Worm (Caenorhabditis elegans): Measurements from ENCODE around the gene dre-1.
A peak's percentile ranks its signal among the peaks of the same experiment; 100 is the strongest.

dre-1 gene

ce11 chrV:6504131-6504827 is 42.0 kb downstream of the dre-1 start, which contains the start of gene moc-2:
TSS of gene moc-2 (minus strand) at chrV:6504181.
- TF ChIP-seq cog-1 (tag; optimal IDR thresholded peaks at IDR 0.05) = no peak

- TF ChIP-seq ztf-29 (GFP tag; IDR thresholded peaks at IDR 0.05) = no peak
- TF ChIP-seq tab-1 (GFP tag; IDR thresholded peaks at IDR 0.05) = no peak
- TF ChIP-seq cog-1 (tag; optimal IDR thresholded peaks at IDR 0.05) = no peak
Measured at ce11 chrV:6503158-6503557, 43.1 kb downstream of the dre-1 start.

- TF ChIP-seq cog-1 (tag; optimal IDR thresholded peaks at IDR 0.05) = no peak
- no peak for TF ChIP-seq ref-1 (GFP tag; conservative IDR thresholded peaks at IDR 0.05)
- TF ChIP-seq ztf-29 (GFP tag; IDR thresholded peaks at IDR 0.05) = no peak
- no peak for TF ChIP-seq T22C8.4 (GFP tag; IDR thresholded peaks at IDR 0.05)
- no peak for TF ChIP-seq med-1 (GFP tag; optimal IDR thresholded peaks at IDR 0.05; ENCODE audit: insufficient read depth)
- no peak for TF ChIP-seq ztf-23 (GFP tag; IDR thresholded peaks at IDR 0.05)
Measured at ce11 chrV:6498903-6499302, 47.4 kb downstream of the dre-1 start, which contains the start of gene W01A11.1. TSS of gene W01A11.1 (plus strand) at chrV:6499224.

- no peak for TF ChIP-seq ztf-29 (GFP tag; IDR thresholded peaks at IDR 0.05)
- no peak for TF ChIP-seq ref-1 (GFP tag; conservative IDR thresholded peaks at IDR 0.05)
- no peak for TF ChIP-seq ztf-23 (GFP tag; IDR thresholded peaks at IDR 0.05)
- TF ChIP-seq klf-2 (GFP tag; conservative IDR thresholded peaks at IDR 0.05) = no peak
- no peak for TF ChIP-seq T22C8.4 (GFP tag; IDR thresholded peaks at IDR 0.05)
- no peak for TF ChIP-seq med-1 (GFP tag; optimal IDR thresholded peaks at IDR 0.05; ENCODE audit: insufficient read depth)
- no peak for TF ChIP-seq cog-1 (tag; optimal IDR thresholded peaks at IDR 0.05)
- no peak for TF ChIP-seq tab-1 (GFP tag; IDR thresholded peaks at IDR 0.05)
- no peak for TF ChIP-seq flt-1 (GFP tag; IDR thresholded peaks at IDR 0.05)
Measured at ce11 chrV:6498441-6498840, 47.9 kb downstream of the dre-1 start.

ce11 chrV:6496611-6497158 is 49.6 kb downstream of the dre-1 start, which contains the start of gene dgtr-1:
TSS of gene dgtr-1 (plus strand) at chrV:6497108.
- TF ChIP-seq cog-1 (tag; optimal IDR thresholded peaks at IDR 0.05) (no peak), T22C8.4 (GFP tag; IDR thresholded peaks at IDR 0.05) (no peak), flt-1 (GFP tag; IDR thresholded peaks at IDR 0.05) (no peak), med-1 (GFP tag; optimal IDR thresholded peaks at IDR 0.05; ENCODE audit: insufficient read depth) (no peak), tab-1 (GFP tag; IDR thresholded peaks at IDR 0.05) (no peak), klf-2 (GFP tag; conservative IDR thresholded peaks at IDR 0.05) (no peak), ztf-23 (GFP tag; IDR thresholded peaks at IDR 0.05) (no peak), ref-1 (GFP tag; conservative IDR thresholded peaks at IDR 0.05) (no peak), ztf-29 (GFP tag; IDR thresholded peaks at IDR 0.05) (no peak)

ce11 chrV:6495353-6495752 is 50.9 kb downstream of the dre-1 start:
- TF ChIP-seq flt-1 (GFP tag; IDR thresholded peaks at IDR 0.05) = no peak
- TF ChIP-seq ztf-23 (GFP tag; IDR thresholded peaks at IDR 0.05) = no peak
- no peak for TF ChIP-seq tab-1 (GFP tag; IDR thresholded peaks at IDR 0.05)
- no peak for TF ChIP-seq med-1 (GFP tag; optimal IDR thresholded peaks at IDR 0.05; ENCODE audit: insufficient read depth)
- no peak for TF ChIP-seq ref-1 (GFP tag; conservative IDR thresholded peaks at IDR 0.05)
- TF ChIP-seq T22C8.4 (GFP tag; IDR thresholded peaks at IDR 0.05) = no peak
- no peak for TF ChIP-seq klf-2 (GFP tag; conservative IDR thresholded peaks at IDR 0.05)
- TF ChIP-seq cog-1 (tag; optimal IDR thresholded peaks at IDR 0.05) = no peak
- no peak for TF ChIP-seq ztf-29 (GFP tag; IDR thresholded peaks at IDR 0.05)

ce11 chrV:6493821-6494220 is 52.5 kb downstream of the dre-1 start, which contains the start of gene cpt-6:
TSS of gene cpt-6 (minus strand) at chrV:6493921.
- TF ChIP-seq cog-1 (tag; optimal IDR thresholded peaks at IDR 0.05) (no peak), T22C8.4 (GFP tag; IDR thresholded peaks at IDR 0.05) (no peak), klf-2 (GFP tag; conservative IDR thresholded peaks at IDR 0.05) (no peak), tab-1 (GFP tag; IDR thresholded peaks at IDR 0.05) (no peak), ref-1 (GFP tag; conservative IDR thresholded peaks at IDR 0.05) (no peak)

ce11 chrV:6492497-6492896 is 53.8 kb downstream of the dre-1 start:
- TF ChIP-seq ztf-29 (GFP tag; IDR thresholded peaks at IDR 0.05) = no peak
- TF ChIP-seq med-1 (GFP tag; optimal IDR thresholded peaks at IDR 0.05; ENCODE audit: insufficient read depth) = no peak
- no peak for TF ChIP-seq klf-2 (GFP tag; conservative IDR thresholded peaks at IDR 0.05)
- no peak for TF ChIP-seq T22C8.4 (GFP tag; IDR thresholded peaks at IDR 0.05)
- TF ChIP-seq tab-1 (GFP tag; IDR thresholded peaks at IDR 0.05) = no peak
- no peak for TF ChIP-seq cog-1 (tag; optimal IDR thresholded peaks at IDR 0.05)
- TF ChIP-seq ref-1 (GFP tag; conservative IDR thresholded peaks at IDR 0.05) = no peak
- TF ChIP-seq flt-1 (GFP tag; IDR thresholded peaks at IDR 0.05) = no peak
- TF ChIP-seq ztf-23 (GFP tag; IDR thresholded peaks at IDR 0.05) = no peak

ce11 chrV:6488849-6489248 is 57.5 kb downstream of the dre-1 start, which contains the start of gene lec-10:
TSS of gene lec-10 (minus strand) at chrV:6489120.
- no peak for TF ChIP-seq ref-1 (GFP tag; conservative IDR thresholded peaks at IDR 0.05)
- TF ChIP-seq ztf-23 (GFP tag; IDR thresholded peaks at IDR 0.05) = no peak
- TF ChIP-seq T22C8.4 (GFP tag; IDR thresholded peaks at IDR 0.05) = 0 out of 2 replicates have a peak, but pooled peaks have one; percentile 12
- no peak for TF ChIP-seq klf-2 (GFP tag; conservative IDR thresholded peaks at IDR 0.05)
- no peak for TF ChIP-seq cog-1 (tag; optimal IDR thresholded peaks at IDR 0.05)

- TF ChIP-seq flt-1 (GFP tag; IDR thresholded peaks at IDR 0.05) (no peak), T22C8.4 (GFP tag; IDR thresholded peaks at IDR 0.05) (no peak), ztf-29 (GFP tag; IDR thresholded peaks at IDR 0.05) (no peak), med-1 (GFP tag; optimal IDR thresholded peaks at IDR 0.05; ENCODE audit: insufficient read depth) (no peak), ref-1 (GFP tag; conservative IDR thresholded peaks at IDR 0.05) (no peak), cog-1 (tag; optimal IDR thresholded peaks at IDR 0.05) (no peak)
Measured at ce11 chrV:6487878-6488277, 58.4 kb downstream of the dre-1 start.

All from whole organism, midembryonic.